Fruit fly (Drosophila melanogaster) S2 (cell line): Measurements from ENCODE around the gene Polr3F.

ENCODE experiments used
- CG8478 ChIP-seq: fragments of >200 bp; optimal IDR thresholded peaks from 2 replicates; lab custom pipeline; 2018
- CTCF ChIP-seq, 2 experiments: fragments of >200 bp; optimal IDR thresholded peaks; 2 replicates each; lab custom pipeline; 2018

dm6 chr3R:22351396-22351795, 15.8 kb downstream of the Polr3F start, which contains the start of gene rdhB:
- TF ChIP-seq CG8478 (lab: Kevin White, UChicago) (no peak), CTCF (optimal IDR thresholded peaks at IDR 0.05; lab: Kevin White, UChicago) (no peak)
